Worm (Caenorhabditis elegans) whole organism, young adult: Measurements from ENCODE around the gene col-176.

Experiments
- C17E4.6 ChIP-seq: fragments of 200-800 bp; sonication (Bioruptor generic); IDR thresholded peaks from 2 replicates; pipeline ENCODE4 v1.3.6; 2022; ENCODE audit warnings: missing genetic modification reagents, missing genetic modification characterization, missing compliant biosample characterization
- D2030.7 ChIP-seq: fragments of 200-800 bp; sonication (Bioruptor generic); IDR thresholded peaks from 2 replicates; pipeline ENCODE4 v1.3.6; 2022; ENCODE audit warnings: missing genetic modification reagents, missing genetic modification characterization, missing compliant biosample characterization
- F33H1.4 ChIP-seq: fragments of 200-800 bp; sonication (Bioruptor generic); IDR thresholded peaks from 2 replicates; pipeline ENCODE4 v1.3.6; 2022; ENCODE audit warnings: missing genetic modification reagents, missing genetic modification characterization, missing compliant biosample characterization
- F49E8.2 ChIP-seq: sonication (generic microtip); optimal IDR thresholded peaks from 3 replicates; lab custom pipeline; 2017; ENCODE audit warnings: missing genetic modification characterization, mild to moderate bottlenecking, missing compliant biosample characterization, antibody characterized with exemption, moderate library complexity; ENCODE audit not compliant: insufficient read depth
- K11D2.4 ChIP-seq: fragments of 200-800 bp; sonication (Bioruptor generic); IDR thresholded peaks from 2 replicates; pipeline ENCODE4 v1.3.6; 2022; ENCODE audit warnings: missing genetic modification reagents, missing genetic modification characterization, missing compliant biosample characterization
- T26A5.8 ChIP-seq: sonication (generic microtip); optimal IDR thresholded peaks from 2 replicates; lab custom pipeline; 2016; ENCODE audit warnings: missing genetic modification characterization, missing compliant biosample characterization
- Y79H2A.3 ChIP-seq: fragments of 200-800 bp; sonication (Bioruptor generic); conservative IDR thresholded peaks from 2 replicates; pipeline ENCODE4 v1.3.6; 2022; ENCODE audit warnings: missing genetic modification reagents, missing genetic modification characterization, missing compliant biosample characterization
- akir-1 ChIP-seq: fragments of 200-800 bp; sonication (Bioruptor generic); optimal IDR thresholded peaks from 2 replicates; lab custom pipeline; 2018; ENCODE audit warnings: mild to moderate bottlenecking, missing genetic modification characterization, moderate library complexity, missing compliant biosample characterization
- atf-7 ChIP-seq: sonication (generic microtip); optimal IDR thresholded peaks from 2 replicates; lab custom pipeline; 2017; ENCODE audit warnings: mild to moderate bottlenecking, missing genetic modification characterization, missing compliant biosample characterization
- athp-1 ChIP-seq: sonication (generic microtip); optimal IDR thresholded peaks from 2 replicates; lab custom pipeline; 2017; ENCODE audit warnings: mild to moderate bottlenecking, missing genetic modification characterization, missing compliant biosample characterization
- ccch-3 ChIP-seq: fragments of 200-800 bp; sonication (Bioruptor generic); optimal IDR thresholded peaks from 2 replicates; lab custom pipeline; 2018; ENCODE audit warnings: mild to moderate bottlenecking, missing genetic modification characterization, missing compliant biosample characterization
- die-1 ChIP-seq: sonication (generic microtip); optimal IDR thresholded peaks from 2 replicates; lab custom pipeline; 2016; ENCODE audit warnings: missing genotype, mild to moderate bottlenecking, missing genetic modification characterization, missing compliant biosample characterization
- dox-1 ChIP-seq: fragments of 200-800 bp; sonication (Bioruptor generic); IDR thresholded peaks from 2 replicates; pipeline ENCODE4 v1.3.6; 2022; ENCODE audit warnings: missing genetic modification reagents, missing genetic modification characterization, missing compliant biosample characterization
- egl-44 ChIP-seq: fragments of 200-800 bp; sonication (Bioruptor generic); IDR thresholded peaks from 2 replicates; pipeline ENCODE4 v1.3.6; 2022; ENCODE audit warnings: missing genetic modification reagents, missing genetic modification characterization, missing compliant biosample characterization
- him-1 ChIP-seq: sonication (generic microtip); optimal IDR thresholded peaks from 2 replicates; lab custom pipeline; 2016; ENCODE audit warnings: missing genotype, missing genetic modification reagents, missing genetic modification characterization, missing compliant biosample characterization
- hlh-12 ChIP-seq: sonication (generic microtip); optimal IDR thresholded peaks from 2 replicates; lab custom pipeline; 2016; ENCODE audit warnings: missing genetic modification characterization, missing compliant biosample characterization
- hmg-1.2 ChIP-seq: fragments of 200-800 bp; sonication (Bioruptor generic); IDR thresholded peaks from 2 replicates; pipeline ENCODE4 v1.3.6; 2022; ENCODE audit warnings: missing genetic modification reagents, missing genetic modification characterization, missing compliant biosample characterization
- hrde-1 ChIP-seq: sonication (generic microtip); optimal IDR thresholded peaks from 2 replicates; lab custom pipeline; 2016; ENCODE audit warnings: missing genetic modification characterization, mild to moderate bottlenecking, missing compliant biosample characterization, moderate library complexity, missing genotype, missing genetic modification reagents, borderline replicate concordance
- hsf-1 ChIP-seq: fragments of 200-800 bp; sonication (Bioruptor generic); IDR thresholded peaks from 2 replicates; pipeline ENCODE4 v1.3.6; 2022; ENCODE audit warnings: missing genetic modification reagents, missing genetic modification characterization, missing compliant biosample characterization
- madf-10 ChIP-seq: sonication (generic microtip); optimal IDR thresholded peaks from 2 replicates; lab custom pipeline; 2016; ENCODE audit warnings: mild to moderate bottlenecking, missing genetic modification characterization, missing compliant biosample characterization
- madf-3 ChIP-seq: fragments of 200-800 bp; sonication (Bioruptor generic); IDR thresholded peaks from 2 replicates; pipeline ENCODE4 v1.3.6; 2022; ENCODE audit warnings: missing genetic modification reagents, missing genetic modification characterization, missing compliant biosample characterization
- madf-6 ChIP-seq: fragments of 200-800 bp; sonication (Bioruptor generic); IDR thresholded peaks from 2 replicates; pipeline ENCODE4 v1.3.6; 2022; ENCODE audit warnings: missing genetic modification reagents, missing genetic modification characterization, missing compliant biosample characterization
- mel-28 ChIP-seq: sonication (generic microtip); optimal IDR thresholded peaks from 2 replicates; lab custom pipeline; 2016; ENCODE audit warnings: borderline replicate concordance, mild to moderate bottlenecking, missing genetic modification characterization, missing compliant biosample characterization
- nhr-120 ChIP-seq: fragments of 200-800 bp; sonication (Bioruptor generic); IDR thresholded peaks from 2 replicates; pipeline ENCODE4 v1.3.6; 2022; ENCODE audit warnings: missing genetic modification characterization, missing compliant biosample characterization
- nhr-179 ChIP-seq: sonication (generic microtip); optimal IDR thresholded peaks from 2 replicates; lab custom pipeline; 2016; ENCODE audit warnings: mild to moderate bottlenecking, missing genetic modification characterization, missing compliant biosample characterization
- nhr-27 ChIP-seq: fragments of 200-800 bp; sonication (Bioruptor generic); optimal IDR thresholded peaks from 2 replicates; lab custom pipeline; 2018; ENCODE audit warnings: mild to moderate bottlenecking, missing genetic modification characterization, moderate library complexity, missing compliant biosample characterization
- nhr-80 ChIP-seq: sonication (generic microtip); optimal IDR thresholded peaks from 2 replicates; lab custom pipeline; 2016; ENCODE audit warnings: missing genetic modification characterization, missing compliant biosample characterization
- rcor-1 ChIP-seq: fragments of 200-800 bp; sonication (Bioruptor generic); IDR thresholded peaks from 2 replicates; pipeline ENCODE4 v1.3.6; 2022; ENCODE audit warnings: missing genetic modification reagents, missing genetic modification characterization, missing compliant biosample characterization
- sdz-38 ChIP-seq: sonication (generic microtip); optimal IDR thresholded peaks from 2 replicates; lab custom pipeline; 2016; ENCODE audit warnings: missing genotype, missing genetic modification characterization, missing compliant biosample characterization
- sea-2 ChIP-seq: fragments of 200-800 bp; sonication (Bioruptor generic); IDR thresholded peaks from 2 replicates; pipeline ENCODE4 v1.3.6; 2022; ENCODE audit warnings: missing genetic modification characterization, missing compliant biosample characterization
- snpc-1.3 ChIP-seq: sonication (generic microtip); optimal IDR thresholded peaks from 2 replicates; lab custom pipeline; 2017; ENCODE audit warnings: missing genetic modification characterization, mild to moderate bottlenecking, missing compliant biosample characterization, antibody characterized with exemption, moderate library complexity, missing genotype, missing genetic modification reagents; ENCODE audit not compliant: insufficient read depth
- xnd-1 ChIP-seq: sonication (generic microtip); optimal IDR thresholded peaks from 2 replicates; lab custom pipeline; 2016; ENCODE audit warnings: missing genotype, missing genetic modification reagents, missing genetic modification characterization, missing compliant biosample characterization
- zim-3 ChIP-seq: sonication (generic microtip); optimal IDR thresholded peaks from 2 replicates; lab custom pipeline; 2017; ENCODE audit warnings: mild to moderate bottlenecking, missing genetic modification characterization, moderate library complexity, missing compliant biosample characterization
- ztf-18 ChIP-seq: sonication (generic microtip); optimal IDR thresholded peaks from 2 replicates; lab custom pipeline; 2016; ENCODE audit warnings: missing genotype, mild to moderate bottlenecking, missing genetic modification characterization, missing compliant biosample characterization
- ztf-25 ChIP-seq: fragments of 200-800 bp; sonication (Bioruptor generic); IDR thresholded peaks from 2 replicates; pipeline ENCODE4 v1.3.6; 2022; ENCODE audit warnings: missing genetic modification reagents, missing genetic modification characterization, missing compliant biosample characterization

Gene col-176

ce11 chrX:10060475-10061011 is 16.9 kb upstream of the col-176 start, which contains the start of gene ZC373.3:
ZC373.3 (plus strand) TSS chrX:10060525.
- no peak for TF ChIP-seq atf-7 (tag; lab: Kevin White, UChicago)
- no peak for TF ChIP-seq xnd-1
- no peak for TF ChIP-seq ztf-18 (tag; lab: Kevin White, UChicago)
- no peak for TF ChIP-seq egl-44 (GFP tag; lab: Robert Waterston, UW)
- no peak for TF ChIP-seq D2030.7 (GFP tag; lab: Robert Waterston, UW)
- TF ChIP-seq hrde-1: no peak
- TF ChIP-seq hsf-1 (GFP tag; lab: Robert Waterston, UW): no peak
- no peak for TF ChIP-seq sdz-38 (tag; lab: Kevin White, UChicago)
- no peak for TF ChIP-seq madf-3
- TF ChIP-seq ztf-25 (GFP tag; lab: Robert Waterston, UW): no peak
- TF ChIP-seq zim-3: no peak
- no peak for TF ChIP-seq sea-2 (GFP tag; lab: Robert Waterston, UW)

ce11 chrX:10068468-10068867 is 8.9 kb upstream of the col-176 start:
- 0 out of 2 replicates have a peak, but pooled peaks have one; percentile 48 for TF ChIP-seq K11D2.4 (GFP tag; lab: Robert Waterston, UW)
- TF ChIP-seq F49E8.2 (tag; lab: Kevin White, UChicago): no peak
- no peak for TF ChIP-seq nhr-120 (GFP tag; lab: Robert Waterston, UW)
- TF ChIP-seq nhr-27: no peak

ce11 chrX:10069692-10070091 is 7.7 kb upstream of the col-176 start, which contains the start of gene mlck-1:
mlck-1 (minus strand) TSS chrX:10069792.
- no peak for TF ChIP-seq hlh-12
- TF ChIP-seq dox-1: no peak
- no peak for TF ChIP-seq Y79H2A.3 (GFP tag; lab: Robert Waterston, UW)
- TF ChIP-seq die-1 (tag; lab: Kevin White, UChicago): no peak
- TF ChIP-seq mel-28: no peak
- no peak for TF ChIP-seq nhr-179 (tag; lab: Kevin White, UChicago)
- no peak for TF ChIP-seq athp-1

ce11 chrX:10074233-10074632 is 3.2 kb upstream of the col-176 start, which contains the start of gene ZC373.5:
ZC373.5 (minus strand) TSS chrX:10074391.
- peak; percentile 83 for TF ChIP-seq nhr-80 (tag; lab: Kevin White, UChicago)
- TF ChIP-seq akir-1 (GFP tag; lab: Kevin White, UChicago): no peak
- TF ChIP-seq F33H1.4 (GFP tag; lab: Robert Waterston, UW): no peak
- TF ChIP-seq ccch-3: no peak
- TF ChIP-seq hmg-1.2: peak; percentile 66; the same call in 1 of the 2 replicates
- no peak for TF ChIP-seq T26A5.8 (tag; lab: Kevin White, UChicago)
- TF ChIP-seq madf-10 (tag; lab: Kevin White, UChicago): no peak
- TF ChIP-seq K11D2.4 (GFP tag; lab: Robert Waterston, UW): no peak
- no peak for TF ChIP-seq him-1 (tag; lab: Kevin White, UChicago)
- no peak for TF ChIP-seq snpc-1.3 (tag; lab: Kevin White, UChicago)
- no peak for TF ChIP-seq Y79H2A.3 (GFP tag; lab: Robert Waterston, UW)
- TF ChIP-seq atf-7 (tag; lab: Kevin White, UChicago): no peak
- no peak for TF ChIP-seq rcor-1 (GFP tag; lab: Robert Waterston, UW)
- no peak for TF ChIP-seq C17E4.6 (GFP tag; lab: Robert Waterston, UW)
- TF ChIP-seq madf-6 (GFP tag; lab: Robert Waterston, UW): no peak
- no peak for TF ChIP-seq F49E8.2 (tag; lab: Kevin White, UChicago)
- TF ChIP-seq, all 124 proteins: peak for 2
